Fruit fly (Drosophila melanogaster) whole organism, embryonic: Measurements from ENCODE around the gene CG6304.
A peak's percentile ranks its signal among the peaks of the same experiment; 100 is the strongest.

ENCODE experiments used
- CG11504 ChIP-seq: fragments of 200-800 bp; sonication (Bioruptor generic); optimal IDR thresholded peaks from 3 replicates; lab custom pipeline; 2019; ENCODE audit warnings: missing biosample characterization, mild to moderate bottlenecking, missing genetic modification characterization, moderate library complexity
- CG12942 ChIP-seq: fragments of 200-800 bp; sonication (Bioruptor generic); optimal IDR thresholded peaks from 3 replicates; lab custom pipeline; 2016; ENCODE audit warnings: missing biosample characterization, missing genetic modification characterization
- CG15514 ChIP-seq: fragments of 200-800 bp; sonication (Bioruptor generic); optimal IDR thresholded peaks from 3 replicates; lab custom pipeline; 2017; ENCODE audit warnings: missing biosample characterization, missing genetic modification characterization, mild to moderate bottlenecking, moderate library complexity, missing genetic modification reagents
- CG31441 ChIP-seq: fragments of 200-800 bp; sonication (Bioruptor generic); IDR thresholded peaks from 2 replicates; pipeline ENCODE4 v1.3.6; 2022; ENCODE audit warnings: missing biosample characterization, missing genetic modification characterization
- Mad ChIP-seq: fragments of 200-800 bp; sonication (Bioruptor generic); optimal IDR thresholded peaks from 2 replicates; lab custom pipeline; 2016; ENCODE audit warnings: missing biosample characterization, missing genetic modification characterization
- Ptx1 ChIP-seq: fragments of 200-800 bp; sonication (Bioruptor generic); IDR thresholded peaks from 2 replicates; pipeline ENCODE4 v1.3.6; 2022; ENCODE audit warnings: missing biosample characterization, missing genetic modification characterization
- bsh ChIP-seq, 2 experiments: fragments of 200-800 bp; sonication (Bioruptor generic); optimal IDR thresholded peaks; 2 replicates each; lab custom pipeline; 2017 to 2018; ENCODE audit warnings: mild to moderate bottlenecking in 2 of 2, missing biosample characterization in 2 of 2, missing genetic modification characterization in 2 of 2, moderate library complexity in 1 of 2
- caup ChIP-seq: fragments of 200-800 bp; sonication (Bioruptor generic); optimal IDR thresholded peaks from 3 replicates; lab custom pipeline; 2017; ENCODE audit warnings: missing biosample characterization, mild to moderate bottlenecking, missing genetic modification characterization, moderate library complexity; ENCODE audit not compliant: severe bottlenecking
- fru ChIP-seq: fragments of >200 bp; optimal IDR thresholded peaks from 2 replicates; lab custom pipeline; 2017
- maf-S ChIP-seq: fragments of 200-800 bp; sonication (Bioruptor generic); optimal IDR thresholded peaks from 2 replicates; lab custom pipeline; 2016; ENCODE audit warnings: missing biosample characterization, missing genetic modification characterization
- pfk ChIP-seq: fragments of 200-800 bp; sonication (Bioruptor generic); optimal IDR thresholded peaks from 2 replicates; lab custom pipeline; 2018; ENCODE audit warnings: missing biosample characterization, mild to moderate bottlenecking, missing genetic modification characterization, moderate library complexity

- TF ChIP-seq Mad (GFP tag; lab: Kevin White, UChicago): no peak
- no peak for TF ChIP-seq maf-S (GFP tag; lab: Kevin White, UChicago)
- TF ChIP-seq CG12942 (GFP tag; lab: Kevin White, UChicago): no peak
- no peak for TF ChIP-seq bsh (GFP tag; optimal IDR thresholded peaks at IDR 0.05; lab: Kevin White, UChicago)
- peak; percentile 31 for TF ChIP-seq CG11504 (tag; lab: Kevin White, UChicago)
- no peak for TF ChIP-seq pfk
- TF ChIP-seq CG31441 (GFP tag; lab: Robert Waterston, UW): no peak
- TF ChIP-seq fru (lab: Kevin White, UChicago): no peak
- TF ChIP-seq caup (GFP tag; lab: Kevin White, UChicago): no peak
- TF ChIP-seq CG15514 (GFP tag; lab: Kevin White, UChicago): peak; percentile 8
- TF ChIP-seq Ptx1 (GFP tag; lab: Robert Waterston, UW): 0 out of 2 replicates have a peak, but pooled peaks have one; percentile 8
Observed at dm6 chr2L:17027503-17027902, 13.0 kb upstream of the CG6304 start.
